Worm (Caenorhabditis elegans): ENCODE measurements around the gene Y38H6C.8.
"Not testable (repeated sequence)": the region's sequence is repeated elsewhere in the genome, so short reads cannot be mapped to it uniquely, and the experiment has no call there.

DNA sequence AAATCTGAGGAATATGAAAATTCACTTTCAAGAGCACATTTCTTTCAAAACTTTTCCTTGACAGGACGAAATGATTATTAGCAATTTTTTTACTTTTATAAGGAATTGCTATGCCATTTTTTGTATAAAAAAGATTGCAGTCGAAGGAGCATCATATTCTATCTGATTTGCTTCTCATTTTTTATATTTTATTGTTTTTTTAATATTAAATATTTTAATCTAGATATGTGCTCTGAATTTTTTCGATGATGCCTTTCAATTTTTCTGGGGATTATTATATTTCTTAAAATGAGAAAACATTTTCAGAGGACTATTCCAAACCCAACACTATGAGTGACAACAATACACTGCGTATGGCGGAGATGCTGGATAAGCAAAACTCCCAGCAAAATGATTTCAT lies 50.3 kb downstream of the Y38H6C.8 start, which contains the start of gene F26F2.13:
- TF ChIP-seq tra-4 (tag; optimal IDR thresholded peaks at IDR 0.05); hnd-1 (tag; optimal IDR thresholded peaks at IDR 0.05); ama-1 (optimal IDR thresholded peaks at IDR 0.05); tbx-37 (GFP tag; conservative IDR thresholded peaks at IDR 0.05); hmg-4 (GFP tag; optimal IDR thresholded peaks at IDR 0.05); aly-1 (tag; optimal IDR thresholded peaks at IDR 0.05); ceh-13 (GFP tag; optimal IDR thresholded peaks at IDR 0.05); flt-1 (GFP tag; IDR thresholded peaks at IDR 0.05); pes-1 (GFP tag; IDR thresholded peaks at IDR 0.05); hmbx-1 (tag; optimal IDR thresholded peaks at IDR 0.05); B0310.2 (tag; optimal IDR thresholded peaks at IDR 0.05); ets-7 (tag; optimal IDR thresholded peaks at IDR 0.05); tbx-11 (GFP tag; IDR thresholded peaks at IDR 0.05): not testable (repeated sequence)

Measured in whole organism, early embryonic.